Worm (Caenorhabditis elegans) whole organism, late embryonic: ENCODE results near the gene str-131.

Experiments
- C38D4.7 ChIP-seq: fragments of 200-800 bp; sonication (Bioruptor generic); optimal IDR thresholded peaks from 2 replicates; lab custom pipeline; 2018; ENCODE audit warnings: mild to moderate bottlenecking, missing genetic modification characterization, moderate library complexity, missing compliant biosample characterization
- K09A11.1 ChIP-seq: sonication (generic microtip); optimal IDR thresholded peaks from 2 replicates; lab custom pipeline; 2017; ENCODE audit warnings: antibody characterized with exemption, mild to moderate bottlenecking, missing genetic modification characterization, missing compliant biosample characterization; ENCODE audit not compliant: insufficient read depth
- Y22D7AL.16 ChIP-seq: sonication (generic microtip); optimal IDR thresholded peaks from 2 replicates; lab custom pipeline; 2016; ENCODE audit warnings: missing genetic modification characterization, missing compliant biosample characterization
- ahr-1 ChIP-seq: sonication (generic microtip); optimal IDR thresholded peaks from 2 replicates; lab custom pipeline; 2016; ENCODE audit warnings: missing genetic modification characterization, missing compliant biosample characterization
- ama-1 ChIP-seq: fragments of 150-350 bp; optimal IDR thresholded peaks from 2 replicates; lab custom pipeline; 2014
- ceh-18 ChIP-seq: sonication (generic microtip); optimal IDR thresholded peaks from 2 replicates; lab custom pipeline; 2016; ENCODE audit warnings: missing genetic modification characterization, missing compliant biosample characterization
- ceh-19 ChIP-seq: fragments of 200-800 bp; sonication (Bioruptor generic); optimal IDR thresholded peaks from 2 replicates; lab custom pipeline; 2018; ENCODE audit warnings: mild to moderate bottlenecking, missing genetic modification characterization, missing compliant biosample characterization
- ceh-2 ChIP-seq: sonication (generic microtip); optimal IDR thresholded peaks from 2 replicates; lab custom pipeline; 2016; ENCODE audit warnings: missing genotype, missing genetic modification characterization, missing compliant biosample characterization
- ceh-30 ChIP-seq: fragments of 150-350 bp; optimal IDR thresholded peaks from 2 replicates; lab custom pipeline; 2014; ENCODE audit warnings: missing biosample characterization, missing genetic modification characterization
- ceh-31 ChIP-seq: sonication (generic microtip); optimal IDR thresholded peaks from 2 replicates; lab custom pipeline; 2016; ENCODE audit warnings: missing genetic modification characterization, missing compliant biosample characterization
- ceh-34 ChIP-seq: sonication (generic microtip); optimal IDR thresholded peaks from 2 replicates; lab custom pipeline; 2016; ENCODE audit warnings: mild to moderate bottlenecking, missing genetic modification characterization, missing compliant biosample characterization
- ceh-45 ChIP-seq: fragments of 200-800 bp; sonication (Bioruptor generic); IDR thresholded peaks from 2 replicates; pipeline ENCODE4 v1.3.6; 2022; ENCODE audit warnings: missing genetic modification reagents, missing genetic modification characterization, missing compliant biosample characterization
- ceh-48 ChIP-seq: sonication (generic microtip); optimal IDR thresholded peaks from 2 replicates; lab custom pipeline; 2016; ENCODE audit warnings: missing genetic modification characterization, inconsistent platforms, missing compliant biosample characterization
- ceh-6 ChIP-seq: fragments of 200-800 bp; sonication (Bioruptor generic); optimal IDR thresholded peaks from 2 replicates; lab custom pipeline; 2018; ENCODE audit warnings: mild to moderate bottlenecking, missing genetic modification characterization, missing compliant biosample characterization
- che-1 ChIP-seq: sonication (generic microtip); optimal IDR thresholded peaks from 2 replicates; lab custom pipeline; 2016; ENCODE audit warnings: mild to moderate bottlenecking, missing genetic modification characterization, missing compliant biosample characterization
- dmd-4 ChIP-seq: sonication (generic microtip); optimal IDR thresholded peaks from 2 replicates; lab custom pipeline; 2016; ENCODE audit warnings: borderline replicate concordance, missing genetic modification characterization, missing compliant biosample characterization
- elt-4 ChIP-seq: sonication (generic microtip); optimal IDR thresholded peaks from 2 replicates; lab custom pipeline; 2016; ENCODE audit warnings: missing genetic modification characterization, missing compliant biosample characterization
- ets-4 ChIP-seq: sonication (generic microtip); optimal IDR thresholded peaks from 2 replicates; lab custom pipeline; 2016; ENCODE audit warnings: missing genetic modification characterization, missing compliant biosample characterization
- eyg-1 ChIP-seq: sonication (generic microtip); optimal IDR thresholded peaks from 2 replicates; lab custom pipeline; 2016; ENCODE audit warnings: missing genotype, missing genetic modification characterization, missing compliant biosample characterization
- gmeb-2 ChIP-seq: sonication (generic microtip); optimal IDR thresholded peaks from 2 replicates; lab custom pipeline; 2016; ENCODE audit warnings: missing genetic modification characterization, inconsistent platforms, missing compliant biosample characterization
- hlh-8 ChIP-seq: sonication (generic microtip); optimal IDR thresholded peaks from 2 replicates; lab custom pipeline; 2016; ENCODE audit warnings: missing genotype, missing genetic modification characterization, missing compliant biosample characterization
- lin-11 ChIP-seq: fragments of 200-800 bp; sonication (Bioruptor generic); optimal IDR thresholded peaks from 2 replicates; lab custom pipeline; 2018; ENCODE audit warnings: mild to moderate bottlenecking, missing genetic modification characterization, missing compliant biosample characterization
- madf-2 ChIP-seq: sonication (generic microtip); optimal IDR thresholded peaks from 2 replicates; lab custom pipeline; 2017; ENCODE audit warnings: missing genetic modification characterization, missing compliant biosample characterization
- mec-3 ChIP-seq: sonication (generic microtip); optimal IDR thresholded peaks from 2 replicates; lab custom pipeline; 2016; ENCODE audit warnings: borderline replicate concordance, missing genetic modification characterization, missing compliant biosample characterization
- nhr-11 ChIP-seq: fragments of 150-350 bp; optimal IDR thresholded peaks from 2 replicates; lab custom pipeline; 2014; ENCODE audit warnings: missing biosample characterization, missing genetic modification characterization
- npax-4 ChIP-seq: sonication (generic microtip); optimal IDR thresholded peaks from 2 replicates; lab custom pipeline; 2016; ENCODE audit warnings: missing genetic modification characterization, missing compliant biosample characterization
- pag-3 ChIP-seq: sonication (generic microtip); optimal IDR thresholded peaks from 2 replicates; lab custom pipeline; 2016; ENCODE audit warnings: missing compliant biosample characterization, missing genetic modification characterization, borderline replicate concordance
- pat-9 ChIP-seq: fragments of 200-800 bp; sonication (Bioruptor generic); optimal IDR thresholded peaks from 2 replicates; lab custom pipeline; 2018; ENCODE audit warnings: mild to moderate bottlenecking, missing genetic modification characterization, moderate library complexity, missing compliant biosample characterization
- pax-1 ChIP-seq: fragments of 150-350 bp; optimal IDR thresholded peaks from 2 replicates; lab custom pipeline; 2014; ENCODE audit warnings: missing biosample characterization, missing genetic modification characterization
- pha-2 ChIP-seq: sonication (generic microtip); optimal IDR thresholded peaks from 2 replicates; lab custom pipeline; 2017; ENCODE audit warnings: mild to moderate bottlenecking, missing genetic modification characterization, missing compliant biosample characterization
- pha-4 ChIP-seq: fragments of 150-350 bp; optimal IDR thresholded peaks from 2 replicates; lab custom pipeline; 2018; ENCODE audit warnings: missing biosample characterization, missing genetic modification reagents, missing genetic modification characterization
- rnt-1 ChIP-seq: sonication (generic microtip); optimal IDR thresholded peaks from 2 replicates; lab custom pipeline; 2016; ENCODE audit warnings: missing genetic modification characterization, missing compliant biosample characterization
- sdc-2 ChIP-seq: sonication (generic microtip); optimal IDR thresholded peaks from 2 replicates; lab custom pipeline; 2016; ENCODE audit warnings: missing genotype, missing genetic modification characterization, missing compliant biosample characterization
- sox-4 ChIP-seq: sonication (generic microtip); optimal IDR thresholded peaks from 2 replicates; lab custom pipeline; 2017; ENCODE audit warnings: mild to moderate bottlenecking, missing genetic modification characterization, inconsistent platforms, missing compliant biosample characterization
- syd-9 ChIP-seq: sonication (generic microtip); optimal IDR thresholded peaks from 2 replicates; lab custom pipeline; 2016; ENCODE audit warnings: mild to moderate bottlenecking, missing genetic modification characterization, moderate library complexity, missing compliant biosample characterization
- tbx-2 ChIP-seq: sonication (generic microtip); optimal IDR thresholded peaks from 2 replicates; lab custom pipeline; 2016; ENCODE audit warnings: missing genetic modification characterization, missing compliant biosample characterization
- unc-3 ChIP-seq, 2 experiments: fragments of 200-800 bp in 1 of 2; sonication (Bioruptor generic) in 1 of 2; sonication (generic microtip) in 1 of 2; conservative IDR thresholded peaks in 1 of 2; optimal IDR thresholded peaks in 1 of 2; 2 replicates each; pipeline versions ENCODE4 v1.3.6 to Lab custom; 2016 to 2022; ENCODE audit warnings: missing compliant biosample characterization in 2 of 2, missing genetic modification characterization in 2 of 2, missing genetic modification reagents in 1 of 2
- unc-42 ChIP-seq: sonication (generic microtip); optimal IDR thresholded peaks from 2 replicates; lab custom pipeline; 2016; ENCODE audit warnings: missing genotype, missing genetic modification characterization, missing compliant biosample characterization
- unc-55 ChIP-seq: sonication (generic microtip); optimal IDR thresholded peaks from 2 replicates; lab custom pipeline; 2017; ENCODE audit warnings: missing biosample characterization, missing genetic modification reagents, missing genetic modification characterization
- unc-86 ChIP-seq: sonication (generic microtip); optimal IDR thresholded peaks from 2 replicates; lab custom pipeline; 2016; ENCODE audit warnings: missing genetic modification characterization, missing compliant biosample characterization

Gene str-131

DNA sequence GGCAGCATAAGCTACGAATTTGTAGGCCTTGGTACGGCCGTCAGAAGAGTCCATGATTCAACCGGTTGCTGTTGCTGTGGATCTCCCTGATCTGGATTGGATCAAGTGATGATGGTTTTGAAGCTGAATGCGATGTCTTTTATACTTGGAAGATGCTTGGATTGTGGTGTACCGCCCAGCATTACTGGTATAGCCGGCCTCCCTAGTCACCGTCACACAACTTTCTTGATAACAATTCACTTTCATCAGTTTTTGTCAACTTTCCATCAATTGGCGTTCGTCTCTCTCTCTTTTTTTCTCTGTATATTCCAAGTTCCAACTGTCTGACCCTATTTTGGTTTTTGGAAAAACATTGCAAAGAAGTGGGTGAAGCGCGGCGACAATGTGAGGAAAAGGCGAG is 30.7 kb downstream of the str-131 start, which contains the start of gene col-43:
Gene col-43, minus strand, starts transcription at position 101 of the 400 bp plus-strand sequence.
- no peak for TF ChIP-seq ceh-45 (GFP tag; lab: Robert Waterston, UW)
- no peak for TF ChIP-seq ceh-2 (tag; lab: Kevin White, UChicago)
- TF ChIP-seq lin-11 (tag; lab: Kevin White, UChicago): no peak
- no peak for TF ChIP-seq unc-42 (tag; lab: Kevin White, UChicago)
- TF ChIP-seq ceh-31: no peak
- TF ChIP-seq sox-4 (tag; lab: Kevin White, UChicago): no peak
- no peak for TF ChIP-seq nhr-11 (tag; lab: Kevin White, UChicago)
- no peak for TF ChIP-seq che-1 (tag; lab: Kevin White, UChicago)
- no peak for TF ChIP-seq rnt-1
- no peak for TF ChIP-seq pha-2 (tag; lab: Kevin White, UChicago)
- no peak for TF ChIP-seq ceh-34 (tag; lab: Kevin White, UChicago)
- no peak for TF ChIP-seq ceh-30 (tag; lab: Kevin White, UChicago)
- no peak for TF ChIP-seq npax-4 (tag; lab: Kevin White, UChicago)
- TF ChIP-seq Y22D7AL.16 (tag; lab: Kevin White, UChicago): no peak
- no peak for TF ChIP-seq elt-4 (tag; lab: Kevin White, UChicago)
- TF ChIP-seq tbx-2 (tag; lab: Kevin White, UChicago): no peak
- TF ChIP-seq pag-3 (tag; lab: Kevin White, UChicago): no peak
- TF ChIP-seq unc-86: no peak

DNA sequence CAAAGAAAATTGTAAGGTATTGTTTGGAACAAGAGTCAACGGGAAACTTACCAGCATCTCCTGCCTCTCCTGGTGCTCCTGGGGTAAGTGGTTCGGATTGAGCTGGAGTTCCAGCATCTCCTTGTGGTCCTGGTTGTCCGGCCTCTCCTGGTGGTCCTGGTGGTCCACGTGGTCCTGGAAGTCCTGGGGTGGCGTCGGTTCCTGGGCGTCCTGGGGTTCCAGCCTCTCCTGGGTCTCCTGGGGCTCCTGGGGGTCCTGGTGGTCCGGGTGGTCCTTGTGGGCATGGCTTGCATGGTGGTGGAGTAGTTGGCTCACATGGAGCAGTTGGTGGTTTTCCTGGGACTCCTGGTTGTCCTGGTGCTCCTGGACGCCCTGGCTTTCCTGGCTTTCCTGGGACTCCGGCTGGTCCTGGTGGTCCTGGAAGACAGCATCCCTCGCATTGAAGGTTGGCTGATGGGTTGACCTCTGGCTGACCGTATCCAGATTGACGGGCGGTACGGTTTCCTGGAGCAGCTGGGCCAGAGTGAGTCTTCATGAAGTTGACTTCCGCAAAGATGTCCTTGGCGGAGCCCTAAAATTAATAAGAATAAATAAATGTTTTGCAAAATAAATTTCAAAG is 31.3 kb downstream of the str-131 start:
- TF ChIP-seq ceh-34 (tag; lab: Kevin White, UChicago): no peak
- TF ChIP-seq ama-1: no peak
- no peak for TF ChIP-seq pax-1
- TF ChIP-seq dmd-4 (tag; lab: Kevin White, UChicago): peak; percentile 14
- TF ChIP-seq npax-4 (tag; lab: Kevin White, UChicago): no peak
- no peak for TF ChIP-seq ahr-1
- no peak for TF ChIP-seq madf-2
- peak; percentile 74 for TF ChIP-seq elt-4 (tag; lab: Kevin White, UChicago)
- no peak for TF ChIP-seq syd-9 (tag; lab: Kevin White, UChicago)
- TF ChIP-seq sdc-2: no peak
- no peak for TF ChIP-seq lin-11 (tag; lab: Kevin White, UChicago)
- TF ChIP-seq ceh-2 (tag; lab: Kevin White, UChicago): no peak
- no peak for TF ChIP-seq pha-4
- TF ChIP-seq K09A11.1: no peak
- TF ChIP-seq ceh-19 (GFP tag; lab: Kevin White, UChicago): no peak
- no peak for TF ChIP-seq tbx-2 (tag; lab: Kevin White, UChicago)
- TF ChIP-seq, all 69 proteins: peak for 2

DNA sequence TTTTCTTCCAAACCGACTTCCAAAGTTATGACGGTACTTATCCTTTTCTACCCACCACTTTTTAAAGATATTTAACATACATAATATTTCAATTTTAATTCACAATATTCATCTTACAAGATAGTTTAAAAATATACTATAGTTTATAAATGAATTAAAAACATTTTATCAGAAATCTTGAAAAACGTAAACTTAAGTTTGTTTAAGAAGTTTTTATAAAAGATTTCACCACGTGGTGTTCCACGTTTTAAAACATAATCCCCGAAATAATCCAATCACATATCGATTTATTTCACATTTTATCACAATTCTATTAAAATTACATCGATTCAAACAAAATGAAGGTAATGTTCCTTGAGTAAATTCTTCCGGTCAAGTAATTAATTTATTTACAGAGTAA is 34.8 kb downstream of the str-131 start, which contains the start of gene ZC513.3:
Gene ZC513.3, plus strand, starts transcription at position 301 of the 400 bp plus-strand sequence.
- TF ChIP-seq pat-9 (tag; lab: Kevin White, UChicago) (no peak), unc-55 (GFP tag; lab: Kevin White, UChicago) (no peak), ceh-6 (GFP tag; lab: Kevin White, UChicago) (no peak), ceh-45 (GFP tag; lab: Robert Waterston, UW) (no peak), ama-1 (no peak), gmeb-2 (no peak), unc-3 (GFP tag; conservative IDR thresholded peaks at IDR 0.05; lab: Robert Waterston, UW) (no peak), unc-3 (tag; optimal IDR thresholded peaks at IDR 0.05; lab: Kevin White, UChicago) (no peak), C38D4.7 (GFP tag; lab: Kevin White, UChicago) (no peak), ceh-48 (tag; lab: Kevin White, UChicago) (no peak), ceh-31 (no peak), ets-4 (tag; lab: Kevin White, UChicago) (no peak), pag-3 (tag; lab: Kevin White, UChicago) (no peak), hlh-8 (tag; lab: Kevin White, UChicago) (no peak), eyg-1 (tag; lab: Kevin White, UChicago) (no peak), mec-3 (tag; lab: Kevin White, UChicago) (no peak), unc-86 (no peak), ceh-18 (tag; lab: Kevin White, UChicago) (no peak)
